Worm (Caenorhabditis elegans) whole organism, L2 larva: ENCODE data around the gene T23B12.5.

Source experiments
- C34F6.9 ChIP-seq: fragments of 150-350 bp; optimal IDR thresholded peaks from 2 replicates; lab custom pipeline; 2014; ENCODE audit warnings: missing biosample characterization, missing genetic modification characterization
- F13H6.1 ChIP-seq: sonication (generic microtip); optimal IDR thresholded peaks from 2 replicates; lab custom pipeline; 2016; ENCODE audit warnings: missing genetic modification characterization, missing compliant biosample characterization
- Y55F3AM.14 ChIP-seq: fragments of 200-800 bp; sonication (Bioruptor generic); optimal IDR thresholded peaks from 2 replicates; lab custom pipeline; 2018; ENCODE audit warnings: mild to moderate bottlenecking, missing genetic modification characterization, missing compliant biosample characterization
- ZK546.5 ChIP-seq: sonication (generic microtip); optimal IDR thresholded peaks from 2 replicates; lab custom pipeline; 2017; ENCODE audit warnings: missing biosample characterization, missing genetic modification characterization
- alr-1 ChIP-seq: fragments of 150-350 bp; optimal IDR thresholded peaks from 2 replicates; lab custom pipeline; 2014; ENCODE audit warnings: missing biosample characterization, missing genetic modification characterization
- aly-2 ChIP-seq: fragments of 150-350 bp; optimal IDR thresholded peaks from 2 replicates; lab custom pipeline; 2014; ENCODE audit warnings: missing biosample characterization, missing genetic modification characterization
- ama-1 ChIP-seq: fragments of 150-350 bp; optimal IDR thresholded peaks from 2 replicates; lab custom pipeline; 2018; ENCODE audit warnings: inconsistent platforms
- blmp-1 ChIP-seq: sonication (generic microtip); optimal IDR thresholded peaks from 2 replicates; lab custom pipeline; 2017; ENCODE audit warnings: missing genetic modification characterization, mild to moderate bottlenecking, missing compliant biosample characterization, antibody characterized with exemption, moderate library complexity; ENCODE audit not compliant: insufficient read depth
- ceh-16 ChIP-seq: fragments of 150-350 bp; optimal IDR thresholded peaks from 2 replicates; lab custom pipeline; 2014; ENCODE audit warnings: missing biosample characterization, missing genetic modification characterization
- ceh-82 ChIP-seq: fragments of 150-350 bp; optimal IDR thresholded peaks from 2 replicates; lab custom pipeline; 2014; ENCODE audit warnings: missing biosample characterization, missing genetic modification characterization
- crh-2 ChIP-seq: sonication (generic microtip); optimal IDR thresholded peaks from 2 replicates; lab custom pipeline; 2017; ENCODE audit warnings: missing biosample characterization, missing genetic modification characterization
- dmd-4 ChIP-seq: sonication (generic microtip); optimal IDR thresholded peaks from 2 replicates; lab custom pipeline; 2017; ENCODE audit warnings: missing biosample characterization, missing genetic modification characterization
- egl-27 ChIP-seq: sonication (generic microtip); optimal IDR thresholded peaks from 3 replicates; lab custom pipeline; 2017; ENCODE audit warnings: missing biosample characterization, missing genetic modification reagents, missing genetic modification characterization
- elt-1 ChIP-seq: fragments of 150-350 bp; optimal IDR thresholded peaks from 2 replicates; lab custom pipeline; 2014; ENCODE audit warnings: missing biosample characterization, missing genetic modification characterization
- elt-3 ChIP-seq: sonication (generic microtip); optimal IDR thresholded peaks from 2 replicates; lab custom pipeline; 2017; ENCODE audit warnings: missing biosample characterization, missing genetic modification characterization
- fos-1 ChIP-seq: fragments of 150-350 bp; optimal IDR thresholded peaks from 2 replicates; lab custom pipeline; 2014; ENCODE audit warnings: missing biosample characterization, missing genetic modification characterization
- gmeb-1 ChIP-seq: fragments of 150-350 bp; optimal IDR thresholded peaks from 2 replicates; lab custom pipeline; 2014; ENCODE audit warnings: missing biosample characterization, missing genetic modification characterization
- lin-11 ChIP-seq: fragments of 150-350 bp; sonication (generic microtip); optimal IDR thresholded peaks from 2 replicates; lab custom pipeline; 2014; ENCODE audit warnings: missing biosample characterization, missing genetic modification characterization, inconsistent platforms, mixed read lengths
- lin-39 ChIP-seq: fragments of 150-350 bp; optimal IDR thresholded peaks from 2 replicates; lab custom pipeline; 2014; ENCODE audit warnings: missing biosample characterization, missing genetic modification reagents, missing genetic modification characterization
- lsy-2 ChIP-seq, 2 experiments: fragments of 150-350 bp in 1 of 2; sonication (generic microtip) in 1 of 2; optimal IDR thresholded peaks; 2 replicates each; lab custom pipeline; 2014 to 2017; ENCODE audit warnings: missing biosample characterization in 2 of 2, missing genetic modification characterization in 2 of 2
- mab-5 ChIP-seq: fragments of 150-350 bp; optimal IDR thresholded peaks from 2 replicates; lab custom pipeline; 2014; ENCODE audit warnings: missing biosample characterization, missing genetic modification characterization
- mbf-1 ChIP-seq: sonication (generic microtip); optimal IDR thresholded peaks from 2 replicates; lab custom pipeline; 2017; ENCODE audit warnings: missing biosample characterization, missing genetic modification characterization
- nhr-10 ChIP-seq: sonication (generic microtip); optimal IDR thresholded peaks from 2 replicates; lab custom pipeline; 2017; ENCODE audit warnings: missing biosample characterization, missing genetic modification characterization
- nhr-11 ChIP-seq: fragments of 150-350 bp; optimal IDR thresholded peaks from 2 replicates; lab custom pipeline; 2014; ENCODE audit warnings: missing biosample characterization, missing genetic modification characterization
- nhr-12 ChIP-seq: fragments of 150-350 bp; optimal IDR thresholded peaks from 2 replicates; lab custom pipeline; 2014; ENCODE audit warnings: missing biosample characterization, missing genetic modification characterization
- nhr-129 ChIP-seq: fragments of 150-350 bp; optimal IDR thresholded peaks from 2 replicates; lab custom pipeline; 2014; ENCODE audit warnings: missing biosample characterization, missing genetic modification characterization
- nhr-21 ChIP-seq: fragments of 150-350 bp; optimal IDR thresholded peaks from 2 replicates; lab custom pipeline; 2014; ENCODE audit warnings: missing biosample characterization, missing genetic modification characterization
- nhr-23 ChIP-seq: fragments of 150-350 bp; optimal IDR thresholded peaks from 2 replicates; lab custom pipeline; 2014; ENCODE audit warnings: missing biosample characterization, missing genetic modification reagents, missing genetic modification characterization
- nhr-237 ChIP-seq: fragments of 150-350 bp; optimal IDR thresholded peaks from 2 replicates; lab custom pipeline; 2014; ENCODE audit warnings: missing biosample characterization, missing genetic modification characterization
- nhr-25 ChIP-seq: fragments of 150-350 bp; sonication (generic microtip); optimal IDR thresholded peaks from 3 replicates; lab custom pipeline; 2014; ENCODE audit warnings: missing biosample characterization, missing genetic modification characterization
- nhr-6 ChIP-seq: fragments of 150-350 bp; optimal IDR thresholded peaks from 2 replicates; lab custom pipeline; 2014; ENCODE audit warnings: missing biosample characterization, missing genetic modification characterization
- nhr-77 ChIP-seq: fragments of 150-350 bp; optimal IDR thresholded peaks from 2 replicates; lab custom pipeline; 2014; ENCODE audit warnings: missing biosample characterization, missing genetic modification characterization
- sem-4 ChIP-seq: fragments of 150-350 bp; optimal IDR thresholded peaks from 2 replicates; lab custom pipeline; 2014; ENCODE audit warnings: missing biosample characterization, missing genetic modification reagents, missing genetic modification characterization
- sma-3 ChIP-seq: sonication (generic microtip); optimal IDR thresholded peaks from 2 replicates; lab custom pipeline; 2016; ENCODE audit warnings: missing genetic modification reagents, missing genetic modification characterization, missing compliant biosample characterization
- sma-9 ChIP-seq, 2 experiments: fragments of 150-350 bp in 1 of 2; sonication (generic microtip) in 1 of 2; optimal IDR thresholded peaks; 2 replicates each; lab custom pipeline; 2014 to 2016; ENCODE audit warnings: missing genetic modification characterization in 2 of 2, mild to moderate bottlenecking in 1 of 2, missing biosample characterization in 1 of 2, missing compliant biosample characterization in 1 of 2, missing genetic modification reagents in 1 of 2, moderate library complexity in 1 of 2
- snpc-4 ChIP-seq: fragments of 150-350 bp; optimal IDR thresholded peaks from 2 replicates; lab custom pipeline; 2014; ENCODE audit warnings: missing biosample characterization, missing genetic modification characterization
- unc-62 ChIP-seq: fragments of 150-350 bp; optimal IDR thresholded peaks from 2 replicates; lab custom pipeline; 2014; ENCODE audit warnings: missing biosample characterization, missing genetic modification reagents, missing genetic modification characterization
- zag-1 ChIP-seq: fragments of 150-350 bp; optimal IDR thresholded peaks from 2 replicates; lab custom pipeline; 2014; ENCODE audit warnings: missing biosample characterization, missing genetic modification characterization
- ztf-1 ChIP-seq: fragments of 200-800 bp; sonication (Bioruptor generic); conservative IDR thresholded peaks from 2 replicates; pipeline ENCODE4 v1.3.6; 2022; ENCODE audit warnings: missing genetic modification characterization, missing compliant biosample characterization
- ztf-11 ChIP-seq: sonication (generic microtip); optimal IDR thresholded peaks from 2 replicates; lab custom pipeline; 2017; ENCODE audit warnings: missing biosample characterization, missing genetic modification characterization

Gene T23B12.5

ce11 chrV:8424840-8425814 lies 22.7 kb downstream of the T23B12.5 start:
- TF ChIP-seq nhr-77 (tag; lab: Kevin White, UChicago) (no peak), crh-2 (tag; lab: Kevin White, UChicago) (peak; percentile 41), nhr-12 (tag; lab: Kevin White, UChicago) (no peak), alr-1 (no peak), zag-1 (no peak), gmeb-1 (no peak), nhr-6 (tag; lab: Kevin White, UChicago) (no peak), aly-2 (no peak), egl-27 (tag; lab: Kevin White, UChicago) (no peak), ama-1 (no peak), blmp-1 (no peak), nhr-25 (tag; lab: Kevin White, UChicago) (peak; percentile 35), ztf-11 (tag; lab: Kevin White, UChicago) (no peak), lin-39 (tag; lab: Kevin White, UChicago) (no peak), fos-1 (peak; percentile 92), mbf-1 (no peak), ceh-16 (no peak), elt-1 (tag; lab: Kevin White, UChicago) (no peak), sem-4 (no peak), unc-62 (no peak), elt-3 (tag; lab: Kevin White, UChicago) (no peak), F13H6.1 (tag; lab: Kevin White, UChicago) (no peak), nhr-11 (no peak), C34F6.9 (no peak), lsy-2 (tag; optimal IDR thresholded peaks at IDR 0.05; lab: Kevin White, UChicago) (no peak), nhr-129 (peak; percentile 15), ztf-1 (GFP tag; lab: Robert Waterston, UW) (no peak), sma-9 (GFP tag; optimal IDR thresholded peaks at IDR 0.05; lab: Kevin White, UChicago) (peak; percentile 70), sma-9 (tag; optimal IDR thresholded peaks at IDR 0.05; lab: Kevin White, UChicago) (no peak), dmd-4 (tag; lab: Kevin White, UChicago) (no peak), nhr-23 (tag; lab: Kevin White, UChicago) (no peak)
- TF ChIP-seq, all 48 proteins: peak for 5

ce11 chrV:8417271-8417670 lies 30.6 kb downstream of the T23B12.5 start:
- no peak for TF ChIP-seq snpc-4
- TF ChIP-seq unc-62: no peak
- no peak for TF ChIP-seq nhr-10 (tag; lab: Kevin White, UChicago)
- TF ChIP-seq nhr-11: no peak
- no peak for TF ChIP-seq ama-1
- TF ChIP-seq F13H6.1 (tag; lab: Kevin White, UChicago): no peak
- no peak for TF ChIP-seq alr-1
- no peak for TF ChIP-seq ztf-11 (tag; lab: Kevin White, UChicago)
- TF ChIP-seq ceh-82 (tag; lab: Kevin White, UChicago): no peak
- TF ChIP-seq mab-5 (tag; lab: Kevin White, UChicago): no peak
- TF ChIP-seq nhr-237 (tag; lab: Kevin White, UChicago): no peak
- no peak for TF ChIP-seq elt-3 (tag; lab: Kevin White, UChicago)
- no peak for TF ChIP-seq aly-2
- no peak for TF ChIP-seq lin-39 (tag; lab: Kevin White, UChicago)

- TF ChIP-seq sma-3 (no peak), nhr-10 (tag; lab: Kevin White, UChicago) (no peak), fos-1 (no peak)
Observed at ce11 chrV:8415113-8415530, 32.7 kb downstream of the T23B12.5 start.

ce11 chrV:8414036-8414728 lies 33.6 kb downstream of the T23B12.5 start, which contains the start of gene pos-1:
pos-1 (plus strand) TSS chrV:8414086.
- no peak for TF ChIP-seq nhr-6 (tag; lab: Kevin White, UChicago)
- no peak for TF ChIP-seq ZK546.5
- no peak for TF ChIP-seq ceh-16
- TF ChIP-seq unc-62: no peak
- no peak for TF ChIP-seq fos-1
- no peak for TF ChIP-seq nhr-21
- TF ChIP-seq egl-27 (tag; lab: Kevin White, UChicago): no peak
- no peak for TF ChIP-seq Y55F3AM.14
- no peak for TF ChIP-seq sma-3
- no peak for TF ChIP-seq F13H6.1 (tag; lab: Kevin White, UChicago)
- TF ChIP-seq nhr-129: no peak
- TF ChIP-seq nhr-23 (tag; lab: Kevin White, UChicago): no peak
- TF ChIP-seq elt-1 (tag; lab: Kevin White, UChicago): no peak
- no peak for TF ChIP-seq ztf-11 (tag; lab: Kevin White, UChicago)
- no peak for TF ChIP-seq nhr-25 (tag; lab: Kevin White, UChicago)
- TF ChIP-seq elt-3 (tag; lab: Kevin White, UChicago): no peak
- no peak for TF ChIP-seq aly-2
- no peak for TF ChIP-seq nhr-237 (tag; lab: Kevin White, UChicago)
- no peak for TF ChIP-seq lin-11
- no peak for TF ChIP-seq lsy-2 (tag; optimal IDR thresholded peaks at IDR 0.05; lab: Kevin White, UChicago)
- TF ChIP-seq, all 48 proteins: peak for 0
